Worm (Caenorhabditis elegans): ENCODE results near the gene C49F8.15.

C49F8.15 gene

DNA sequence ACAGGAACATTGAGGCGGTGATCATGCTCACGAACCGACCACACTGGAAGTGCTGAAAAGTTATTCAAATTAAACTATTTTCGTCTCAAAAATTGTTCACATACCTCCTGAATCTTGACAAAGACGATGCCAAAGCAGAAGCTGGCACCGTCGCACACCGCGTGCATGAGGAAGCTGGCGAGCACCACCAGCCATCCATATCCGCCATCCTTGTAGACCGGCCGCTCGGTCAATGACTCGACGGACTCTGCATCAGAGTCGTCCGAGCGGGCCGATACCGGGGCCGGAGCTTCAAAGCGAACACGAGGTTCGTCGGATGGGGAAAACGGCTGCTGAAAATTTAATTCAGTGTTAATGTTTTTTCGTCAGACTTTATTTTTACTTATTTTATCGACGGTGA lies 13.8 kb upstream of the C49F8.15 start:
- TF ChIP-seq lsy-2 (tag; optimal IDR thresholded peaks at IDR 0.05), result no peak
- no peak for TF ChIP-seq efl-1 (optimal IDR thresholded peaks at IDR 0.05)
- TF ChIP-seq efl-1 (GFP tag; optimal IDR thresholded peaks at IDR 0.05 in 1 of 2), result peak in 1 of 2 experiments; percentile 62

DNA sequence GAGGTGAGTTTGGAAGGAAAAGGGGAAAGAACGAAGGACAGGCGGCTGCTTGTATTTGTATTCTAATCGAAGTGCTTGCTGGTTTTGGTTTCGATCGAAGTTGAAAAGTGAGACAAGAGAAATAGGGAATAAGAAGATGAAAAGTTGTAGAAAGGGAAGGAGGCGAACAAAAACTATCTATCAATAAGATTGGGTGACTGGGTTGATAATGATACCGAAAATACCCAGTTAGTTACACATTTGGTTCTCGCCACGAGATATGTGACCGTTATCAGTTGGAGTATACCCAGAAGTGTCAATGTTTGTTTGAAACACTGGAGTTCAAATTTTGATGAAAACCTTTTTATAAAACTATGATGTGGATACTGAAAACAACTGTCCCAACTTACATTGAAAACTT lies 5.9 kb upstream of the C49F8.15 start:
- TF ChIP-seq ets-5 (GFP tag; IDR thresholded peaks at IDR 0.05) (no peak), tlp-1 (tag; optimal IDR thresholded peaks at IDR 0.05) (no peak), C16A3.4 (tag; optimal IDR thresholded peaks at IDR 0.05) (no peak), ceh-8 (GFP tag; optimal IDR thresholded peaks at IDR 0.05) (no peak), blmp-1 (tag; optimal IDR thresholded peaks at IDR 0.05) (peak; percentile 53), C04F5.9 (tag; optimal IDR thresholded peaks at IDR 0.05) (no peak), elt-2 (tag; optimal IDR thresholded peaks at IDR 0.05) (peak; percentile 57), lin-35 (GFP tag; optimal IDR thresholded peaks at IDR 0.05) (peak in 1 of 2 experiments; percentile 14), elt-3 (tag; optimal IDR thresholded peaks at IDR 0.05) (peak in 1 of 6 experiments; percentile 26), hpl-2 (GFP tag; optimal IDR thresholded peaks at IDR 0.05) (no peak), lir-3 (tag; optimal IDR thresholded peaks at IDR 0.05; ENCODE audit: poor library complexity) (no peak), zip-4 (GFP tag; optimal IDR thresholded peaks at IDR 0.05) (no peak), egl-27 (tag; optimal IDR thresholded peaks at IDR 0.05) (no peak), egl-13 (tag; optimal IDR thresholded peaks at IDR 0.05) (no peak), irx-1 (tag; optimal IDR thresholded peaks at IDR 0.05) (no peak), nhr-237 (tag; optimal IDR thresholded peaks at IDR 0.05) (no peak), fkh-8 (tag; optimal IDR thresholded peaks at IDR 0.05) (no peak), mef-2 (tag; optimal IDR thresholded peaks at IDR 0.05) (no peak), lin-39 (tag; optimal IDR thresholded peaks at IDR 0.05) (no peak), nhr-20 (tag; optimal IDR thresholded peaks at IDR 0.05) (peak; percentile 5), lin-14 (GFP tag; optimal IDR thresholded peaks at IDR 0.05) (peak; percentile 7), mep-1 (tag; optimal IDR thresholded peaks at IDR 0.05) (no peak), mdl-1 (tag; optimal IDR thresholded peaks at IDR 0.05) (peak in 1 of 2 experiments; percentile 6)

DNA sequence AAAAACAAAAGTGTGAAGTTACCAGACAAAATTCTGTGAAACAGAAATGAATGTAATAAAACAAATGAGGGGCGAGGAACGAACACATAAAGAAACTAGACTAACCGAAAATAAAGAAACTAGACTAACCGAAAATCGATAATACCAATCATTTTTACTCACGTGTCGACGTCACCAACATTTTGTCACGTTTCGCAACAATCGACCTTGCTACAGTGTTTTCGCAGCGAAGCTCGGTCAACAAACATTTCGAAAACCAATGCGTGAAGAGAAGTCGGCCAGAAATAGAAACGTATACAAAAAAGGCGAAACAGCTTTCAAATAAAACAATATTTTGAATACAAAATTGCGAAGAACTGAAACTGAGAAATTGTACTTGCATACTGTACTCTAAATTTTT lies 4.6 kb upstream of the C49F8.15 start:
- TF ChIP-seq mep-1 (tag; optimal IDR thresholded peaks at IDR 0.05), result no peak
- peak in 1 of 6 experiments; percentile 44 for TF ChIP-seq elt-3 (tag; optimal IDR thresholded peaks at IDR 0.05)
- TF ChIP-seq C16A3.4 (tag; optimal IDR thresholded peaks at IDR 0.05), result no peak
- no peak for TF ChIP-seq nhr-47 (tag; optimal IDR thresholded peaks at IDR 0.05)
- 0 out of 2 replicates have a peak, but pooled peaks have one; percentile 8 for TF ChIP-seq nhr-19 (GFP tag; conservative IDR thresholded peaks at IDR 0.05)
- TF ChIP-seq nhr-20 (tag; optimal IDR thresholded peaks at IDR 0.05), result peak; percentile 78
- TF ChIP-seq lsy-2 (tag; optimal IDR thresholded peaks at IDR 0.05), result no peak
- no peak for TF ChIP-seq ceh-8 (GFP tag; optimal IDR thresholded peaks at IDR 0.05)
- no peak for TF ChIP-seq nhr-77 (tag; optimal IDR thresholded peaks at IDR 0.05)
- TF ChIP-seq blmp-1 (tag; optimal IDR thresholded peaks at IDR 0.05), result peak; percentile 15
- no peak for TF ChIP-seq mab-9 (GFP tag; IDR thresholded peaks at IDR 0.05)
- no peak for TF ChIP-seq rnt-1 (tag; optimal IDR thresholded peaks at IDR 0.05)
- no peak for TF ChIP-seq nhr-12 (tag; optimal IDR thresholded peaks at IDR 0.05)
- peak in 1 of 2 experiments; percentile 70 for TF ChIP-seq mdl-1 (tag; optimal IDR thresholded peaks at IDR 0.05)
- TF ChIP-seq ama-1 (optimal IDR thresholded peaks at IDR 0.05), result no peak
- no peak for TF ChIP-seq fkh-8 (tag; optimal IDR thresholded peaks at IDR 0.05)
- TF ChIP-seq aly-2 (tag; optimal IDR thresholded peaks at IDR 0.05), result no peak
- TF ChIP-seq snu-23 (GFP tag; optimal IDR thresholded peaks at IDR 0.05), result peak; percentile 42
- TF ChIP-seq lin-35 (GFP tag; optimal IDR thresholded peaks at IDR 0.05), result peak in 1 of 2 experiments; percentile 56
- no peak for TF ChIP-seq pqm-1 (tag; optimal IDR thresholded peaks at IDR 0.05)
- peak; percentile 48 for TF ChIP-seq lin-14 (GFP tag; optimal IDR thresholded peaks at IDR 0.05)
- no peak for TF ChIP-seq pag-3 (tag; optimal IDR thresholded peaks at IDR 0.05; ENCODE audit: borderline replicate concordance, insufficient read depth)
- no peak for TF ChIP-seq ztf-4 (tag; optimal IDR thresholded peaks at IDR 0.05)
- peak; percentile 36 for TF ChIP-seq nhr-71 (tag; optimal IDR thresholded peaks at IDR 0.05)
- TF ChIP-seq xbp-1 (tag; optimal IDR thresholded peaks at IDR 0.05), result no peak
- no peak for TF ChIP-seq efl-1 (optimal IDR thresholded peaks at IDR 0.05)
- peak in 1 of 2 experiments; percentile 56 for TF ChIP-seq efl-1 (GFP tag; optimal IDR thresholded peaks at IDR 0.05 in 1 of 2)
- TF ChIP-seq egl-13 (tag; optimal IDR thresholded peaks at IDR 0.05), result no peak
- TF ChIP-seq isw-1 (GFP tag; IDR thresholded peaks at IDR 0.05), result no peak
- no peak for TF ChIP-seq nhr-28 (tag; optimal IDR thresholded peaks at IDR 0.05)
- TF ChIP-seq skn-1 (tag; optimal IDR thresholded peaks at IDR 0.05), result no peak
